Fruit fly (Drosophila melanogaster) whole organism, embryonic: ENCODE data around the gene Rpt4.

Source experiments
- CG10147 ChIP-seq: fragments of 200-800 bp; sonication (Bioruptor generic); optimal IDR thresholded peaks from 2 replicates; lab custom pipeline; 2019; ENCODE audit warnings: missing biosample characterization, mild to moderate bottlenecking, missing genetic modification characterization, moderate library complexity
- CG10267 ChIP-seq: fragments of 200-800 bp; sonication (Bioruptor generic); optimal IDR thresholded peaks from 2 replicates; lab custom pipeline; 2018; ENCODE audit warnings: missing biosample characterization, mild to moderate bottlenecking, missing genetic modification characterization, moderate library complexity
- CG10959 ChIP-seq: fragments of 200-800 bp; sonication (Bioruptor generic); IDR thresholded peaks from 2 replicates; pipeline ENCODE4 v1.3.6; 2022; ENCODE audit warnings: missing biosample characterization, missing genetic modification characterization
- CG11247 ChIP-seq: fragments of 200-800 bp; sonication (Bioruptor generic); IDR thresholded peaks from 2 replicates; pipeline ENCODE4 v1.3.6; 2022; ENCODE audit warnings: missing biosample characterization, missing genetic modification characterization
- CG11696 ChIP-seq: fragments of 200-800 bp; sonication (Bioruptor generic); IDR thresholded peaks from 2 replicates; pipeline ENCODE4 v1.3.6; 2022; ENCODE audit warnings: missing biosample characterization, missing genetic modification characterization
- CG11723 ChIP-seq: fragments of 200-800 bp; sonication (Bioruptor generic); optimal IDR thresholded peaks from 2 replicates; lab custom pipeline; 2017; ENCODE audit warnings: missing biosample characterization, mild to moderate bottlenecking, missing genetic modification characterization
- CG12104 ChIP-seq: fragments of 200-800 bp; sonication (Bioruptor generic); optimal IDR thresholded peaks from 3 replicates; lab custom pipeline; 2016; ENCODE audit warnings: missing biosample characterization, missing genetic modification characterization
- CG12391 ChIP-seq: fragments of 200-800 bp; sonication (Bioruptor generic); optimal IDR thresholded peaks from 3 replicates; lab custom pipeline; 2018; ENCODE audit warnings: missing biosample characterization, mild to moderate bottlenecking, missing genetic modification characterization, moderate library complexity
- CG13775 ChIP-seq: fragments of 200-800 bp; sonication (Bioruptor generic); optimal IDR thresholded peaks from 3 replicates; lab custom pipeline; 2017; ENCODE audit warnings: missing biosample characterization, mild to moderate bottlenecking, missing genetic modification characterization
- CG14014 ChIP-seq: fragments of 200-800 bp; sonication (Bioruptor generic); IDR thresholded peaks from 2 replicates; pipeline ENCODE4 v1.3.6; 2022; ENCODE audit warnings: missing biosample characterization, missing genetic modification characterization
- CG1647 ChIP-seq: fragments of 200-800 bp; sonication (Bioruptor generic); optimal IDR thresholded peaks from 3 replicates; lab custom pipeline; 2016; ENCODE audit warnings: missing biosample characterization, missing genetic modification characterization
- CG2199 ChIP-seq: fragments of 200-800 bp; sonication (Bioruptor generic); IDR thresholded peaks from 3 replicates; pipeline ENCODE4 v1.3.6; 2022; ENCODE audit warnings: missing biosample characterization, missing genetic modification characterization
- CG2889 ChIP-seq: fragments of 200-800 bp; sonication (Bioruptor generic); IDR thresholded peaks from 3 replicates; pipeline ENCODE4 v1.3.6; 2022; ENCODE audit warnings: missing biosample characterization, missing genetic modification characterization
- CG31224 ChIP-seq: fragments of 200-800 bp; sonication (Bioruptor generic); IDR thresholded peaks from 2 replicates; pipeline ENCODE4 v1.3.6; 2022; ENCODE audit warnings: missing biosample characterization, missing genetic modification characterization
- CG4360 ChIP-seq: fragments of 200-800 bp; sonication (Bioruptor generic); IDR thresholded peaks from 2 replicates; pipeline ENCODE4 v1.3.6; 2022; ENCODE audit warnings: missing biosample characterization, missing genetic modification characterization
- CG43689 ChIP-seq: fragments of 200-800 bp; sonication (Bioruptor generic); IDR thresholded peaks from 2 replicates; pipeline ENCODE4 v1.3.6; 2022; ENCODE audit warnings: missing biosample characterization, missing genetic modification characterization
- CG7357 ChIP-seq: fragments of 200-800 bp; sonication (Bioruptor generic); IDR thresholded peaks from 3 replicates; pipeline ENCODE4 v1.3.6; 2022; ENCODE audit warnings: missing biosample characterization, missing genetic modification characterization
- CG8290 ChIP-seq, 3 experiments: fragments of 200-800 bp; sonication (Bioruptor generic); optimal IDR thresholded peaks; 2 replicates each; lab custom pipeline; 2016 to 2019; ENCODE audit warnings: missing biosample characterization in 3 of 3, missing genetic modification characterization in 3 of 3, mild to moderate bottlenecking in 2 of 3, moderate library complexity in 1 of 3
- CG9609 ChIP-seq: fragments of 200-800 bp; sonication (Bioruptor generic); optimal IDR thresholded peaks from 3 replicates; lab custom pipeline; 2016; ENCODE audit warnings: missing biosample characterization, missing genetic modification characterization
- CG9727 ChIP-seq: fragments of 200-800 bp; sonication (Bioruptor generic); optimal IDR thresholded peaks from 3 replicates; lab custom pipeline; 2017; ENCODE audit warnings: missing biosample characterization, mild to moderate bottlenecking, missing genetic modification characterization
- CkIIα-i1 ChIP-seq: fragments of 200-800 bp; sonication (Bioruptor generic); IDR thresholded peaks from 2 replicates; pipeline ENCODE4 v1.3.6; 2022; ENCODE audit warnings: missing biosample characterization, missing genetic modification characterization
- D ChIP-seq, 2 experiments: fragments of 200-800 bp in 1 of 2; fragments of >200 bp in 1 of 2; sonication (Bioruptor generic) in 1 of 2; optimal IDR thresholded peaks; 2 replicates in 1 of 2; 3 replicates in 1 of 2; lab custom pipeline; 2017; ENCODE audit warnings: mild to moderate bottlenecking in 1 of 2, missing biosample characterization in 1 of 2, missing genetic modification characterization in 1 of 2, missing genetic modification reagents in 1 of 2
- Dll ChIP-seq: fragments of 200-800 bp; sonication (Bioruptor generic); IDR thresholded peaks from 4 replicates; pipeline ENCODE4 v1.3.6; 2022; ENCODE audit warnings: missing biosample characterization, missing genetic modification characterization; ENCODE audit not compliant: partially characterized antibody
- Drgx ChIP-seq: fragments of 200-800 bp; sonication (Bioruptor generic); IDR thresholded peaks from 2 replicates; pipeline ENCODE4 v1.3.6; 2022; ENCODE audit warnings: missing biosample characterization, missing genetic modification characterization
- E2f2 ChIP-seq: fragments of 200-800 bp; sonication (Bioruptor generic); IDR thresholded peaks from 2 replicates; pipeline ENCODE4 v1.3.6; 2022; ENCODE audit warnings: missing biosample characterization, missing genetic modification characterization
- HLH3B ChIP-seq: fragments of 200-800 bp; sonication (Bioruptor generic); IDR thresholded peaks from 2 replicates; pipeline ENCODE4 v1.3.6; 2022; ENCODE audit warnings: missing biosample characterization, missing genetic modification characterization
- Hmx ChIP-seq: fragments of 200-800 bp; sonication (Bioruptor generic); optimal IDR thresholded peaks from 2 replicates; lab custom pipeline; 2016; ENCODE audit warnings: missing biosample characterization, missing genetic modification characterization
- Med ChIP-seq: fragments of 200-800 bp; sonication (Bioruptor generic); peaks from one replicate; lab custom pipeline; 2016; ENCODE audit warnings: missing biosample characterization, missing genetic modification characterization, mild to moderate bottlenecking, inconsistent platforms, moderate library complexity
- NK7.1 ChIP-seq: fragments of 200-800 bp; sonication (Bioruptor generic); optimal IDR thresholded peaks from 3 replicates; lab custom pipeline; 2016; ENCODE audit warnings: missing biosample characterization, missing genetic modification characterization
- Nf-YB ChIP-seq: fragments of 200-800 bp; sonication (Bioruptor generic); optimal IDR thresholded peaks from 3 replicates; lab custom pipeline; 2019; ENCODE audit warnings: missing biosample characterization, mild to moderate bottlenecking, missing genetic modification characterization, moderate library complexity
- Nf-YC ChIP-seq: fragments of 200-800 bp; optimal IDR thresholded peaks from 3 replicates; lab custom pipeline; 2019; ENCODE audit warnings: missing biosample characterization, mild to moderate bottlenecking, missing genetic modification characterization, moderate library complexity
- Oli ChIP-seq: fragments of 200-800 bp; sonication (Bioruptor generic); optimal IDR thresholded peaks from 2 replicates; lab custom pipeline; 2018; ENCODE audit warnings: missing biosample characterization, mild to moderate bottlenecking, missing genetic modification characterization, moderate library complexity
- Side ChIP-seq: fragments of 200-800 bp; sonication (Bioruptor generic); optimal IDR thresholded peaks from 2 replicates; lab custom pipeline; 2016; ENCODE audit warnings: missing biosample characterization, missing genetic modification characterization
- ap ChIP-seq: fragments of 200-800 bp; sonication (Bioruptor generic); IDR thresholded peaks from 2 replicates; pipeline ENCODE4 v1.3.6; 2022; ENCODE audit warnings: missing biosample characterization, missing genetic modification characterization
- ci ChIP-seq: fragments of 200-800 bp; sonication (Bioruptor generic); IDR thresholded peaks from 3 replicates; pipeline ENCODE4 v1.3.6; 2022; ENCODE audit warnings: missing biosample characterization, missing genetic modification characterization
- cwo ChIP-seq: fragments of 200-800 bp; sonication (Bioruptor generic); optimal IDR thresholded peaks from 3 replicates; lab custom pipeline; 2017; ENCODE audit warnings: missing biosample characterization, missing genetic modification characterization, mild to moderate bottlenecking, moderate library complexity, missing genetic modification reagents
- da ChIP-seq: fragments of 200-800 bp; sonication (Bioruptor generic); optimal IDR thresholded peaks from 2 replicates; lab custom pipeline; 2016; ENCODE audit warnings: missing biosample characterization, missing genetic modification characterization
- emc ChIP-seq: fragments of 200-800 bp; sonication (Bioruptor generic); optimal IDR thresholded peaks from 2 replicates; lab custom pipeline; 2016; ENCODE audit warnings: missing biosample characterization, missing genetic modification characterization
- ems ChIP-seq: fragments of 200-800 bp; sonication (Bioruptor generic); optimal IDR thresholded peaks from 3 replicates; lab custom pipeline; 2016; ENCODE audit warnings: missing biosample characterization, missing genetic modification characterization
- eve ChIP-seq, 2 experiments: fragments of >200 bp; optimal IDR thresholded peaks; 2 replicates each; lab custom pipeline; 2017; ENCODE audit warnings: missing biosample characterization in 2 of 2, missing genetic modification characterization in 2 of 2
- insv ChIP-seq, 2 experiments: fragments of 200-800 bp; sonication (Bioruptor generic); optimal IDR thresholded peaks; 3 replicates each; lab custom pipeline; 2016 to 2018; ENCODE audit warnings: missing biosample characterization in 2 of 2, missing genetic modification characterization in 2 of 2
- lbe ChIP-seq: fragments of 200-800 bp; sonication (Bioruptor generic); optimal IDR thresholded peaks from 2 replicates; lab custom pipeline; 2016; ENCODE audit warnings: missing biosample characterization, mild to moderate bottlenecking, missing genetic modification characterization
- nau ChIP-seq: fragments of 200-800 bp; sonication (Bioruptor generic); optimal IDR thresholded peaks from 3 replicates; lab custom pipeline; 2017; ENCODE audit warnings: missing biosample characterization, mild to moderate bottlenecking, missing genetic modification characterization, missing genetic modification reagents
- rib ChIP-seq: fragments of 200-800 bp; sonication (Bioruptor generic); IDR thresholded peaks from 2 replicates; pipeline ENCODE4 v1.3.6; 2022; ENCODE audit warnings: missing biosample characterization, missing genetic modification characterization
- sens ChIP-seq: fragments of 200-800 bp; sonication (Bioruptor generic); peaks from one replicate; lab custom pipeline; 2016; ENCODE audit warnings: missing biosample characterization, missing genetic modification characterization
- sna ChIP-seq: fragments of 200-800 bp; sonication (Bioruptor generic); IDR thresholded peaks from 2 replicates; pipeline ENCODE4 v1.3.6; 2022; ENCODE audit warnings: missing biosample characterization, missing genetic modification characterization; ENCODE audit not compliant: partially characterized antibody
- sob ChIP-seq: fragments of 200-800 bp; sonication (Bioruptor generic); IDR thresholded peaks from 2 replicates; pipeline ENCODE4 v1.3.6; 2022; ENCODE audit warnings: missing biosample characterization, missing genetic modification characterization
- tap ChIP-seq: fragments of 200-800 bp; optimal IDR thresholded peaks from 3 replicates; lab custom pipeline; 2019; ENCODE audit warnings: missing biosample characterization, mild to moderate bottlenecking, missing genetic modification characterization, moderate library complexity
- tin ChIP-seq: fragments of 200-800 bp; sonication (Bioruptor generic); optimal IDR thresholded peaks from 3 replicates; lab custom pipeline; 2016; ENCODE audit warnings: missing biosample characterization, missing genetic modification characterization
- ttk ChIP-seq: fragments of 200-800 bp; sonication (Bioruptor generic); IDR thresholded peaks from 2 replicates; pipeline ENCODE4 v2.1.2; 2022; ENCODE audit warnings: missing biosample characterization, missing genetic modification characterization
- usp ChIP-seq: fragments of >200 bp; optimal IDR thresholded peaks from 2 replicates; lab custom pipeline; 2017; ENCODE audit warnings: missing biosample characterization, missing genetic modification characterization

The Rpt4 gene

DNA sequence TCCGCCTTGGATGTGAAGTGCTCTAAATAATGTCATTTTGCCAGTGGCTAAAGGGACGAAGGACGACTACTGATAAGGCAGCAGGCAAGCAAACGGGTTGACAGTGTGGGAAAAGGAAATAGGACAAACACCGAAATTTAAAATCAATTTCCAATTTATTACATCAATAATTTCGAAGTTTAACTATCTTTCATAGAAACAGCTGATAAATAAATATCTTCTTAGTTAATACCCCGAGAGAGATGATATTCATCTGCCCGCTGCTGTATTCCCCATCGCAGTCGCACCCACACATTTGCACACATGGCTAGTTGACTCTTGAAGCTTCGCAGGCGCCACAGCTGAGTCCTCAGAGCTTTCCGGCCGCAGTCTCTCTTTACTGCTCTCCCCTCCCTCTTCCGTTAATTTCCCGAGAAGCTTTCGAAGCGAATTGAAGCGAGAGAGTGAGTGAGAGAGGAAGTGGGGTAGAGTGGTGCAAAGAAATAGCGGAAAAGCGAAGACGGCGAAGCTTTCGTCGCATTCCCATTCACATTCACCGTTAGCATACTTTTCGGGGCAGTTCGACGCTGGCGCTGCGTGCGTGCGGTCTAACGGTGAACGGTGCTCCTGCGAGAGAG, 25.9 kb upstream of the Rpt4 start (continued):
- TF ChIP-seq CG9727 (GFP tag; lab: Kevin White, UChicago) (peak; percentile 57), insv (GFP tag; optimal IDR thresholded peaks at IDR 0.05; lab: Kevin White, UChicago) (no peak), lbe (GFP tag; lab: Kevin White, UChicago) (no peak), Oli (tag; lab: Kevin White, UChicago) (peak; percentile 58), Hmx (GFP tag; lab: Kevin White, UChicago) (no peak), eve (GFP tag; optimal IDR thresholded peaks at IDR 0.05; lab: Kevin White, UChicago) (no peak), tin (GFP tag; lab: Kevin White, UChicago) (peak; percentile 42), CG11723 (no peak), CG10959 (GFP tag; lab: Robert Waterston, UW) (no peak), CG2889 (GFP tag; lab: Robert Waterston, UW) (peak; percentile 58; the same call in 1 of the 3 replicates), HLH3B (GFP tag; lab: Robert Waterston, UW) (peak; percentile 74), usp (GFP tag; lab: Kevin White, UChicago) (no peak), CG14014 (GFP tag; lab: Robert Waterston, UW) (peak; percentile 78), CG43689 (GFP tag; lab: Robert Waterston, UW) (0 out of 2 replicates have a peak, but pooled peaks have one; percentile 24), CG11247 (GFP tag; lab: Robert Waterston, UW) (peak; percentile 66), cwo (GFP tag; lab: Kevin White, UChicago) (peak; percentile 73), Nf-YB (GFP tag; lab: Kevin White, UChicago) (no peak), tap (tag; lab: Kevin White, UChicago) (peak; percentile 53), ems (GFP tag; lab: Kevin White, UChicago) (no peak), CG8290 (GFP tag; optimal IDR thresholded peaks at IDR 0.05; lab: Kevin White, UChicago) (no peak), CG8290 (tag; optimal IDR thresholded peaks at IDR 0.05; lab: Kevin White, UChicago) (peak in 1 of 2 experiments; percentile 83), rib (GFP tag; lab: Robert Waterston, UW) (no peak), CG9609 (GFP tag; lab: Kevin White, UChicago) (no peak), CG10267 (peak; percentile 19), CG2199 (GFP tag; lab: Robert Waterston, UW) (no peak), sna (GFP tag; lab: Robert Waterston, UW) (no peak), D (optimal IDR thresholded peaks at IDR 0.05; lab: Kevin White, UChicago) (no peak), D (GFP tag; optimal IDR thresholded peaks at IDR 0.05; lab: Kevin White, UChicago) (peak; percentile 34), CG13775 (GFP tag; lab: Kevin White, UChicago) (peak; percentile 41), ap (GFP tag; lab: Robert Waterston, UW) (peak; percentile 51), CG1647 (GFP tag; lab: Kevin White, UChicago) (no peak), CG31224 (GFP tag; lab: Robert Waterston, UW) (peak; percentile 57; the same call in 1 of the 2 replicates), CG7357 (GFP tag; lab: Robert Waterston, UW) (0 out of 3 replicates have a peak, but pooled peaks have one; percentile 38), Drgx (GFP tag; lab: Robert Waterston, UW) (peak; percentile 42; the same call in 1 of the 2 replicates), NK7.1 (GFP tag; lab: Kevin White, UChicago) (no peak), Side (GFP tag; lab: Kevin White, UChicago) (no peak), CG12104 (GFP tag; lab: Kevin White, UChicago) (peak; percentile 24), CG12391 (peak; percentile 53)

DNA sequence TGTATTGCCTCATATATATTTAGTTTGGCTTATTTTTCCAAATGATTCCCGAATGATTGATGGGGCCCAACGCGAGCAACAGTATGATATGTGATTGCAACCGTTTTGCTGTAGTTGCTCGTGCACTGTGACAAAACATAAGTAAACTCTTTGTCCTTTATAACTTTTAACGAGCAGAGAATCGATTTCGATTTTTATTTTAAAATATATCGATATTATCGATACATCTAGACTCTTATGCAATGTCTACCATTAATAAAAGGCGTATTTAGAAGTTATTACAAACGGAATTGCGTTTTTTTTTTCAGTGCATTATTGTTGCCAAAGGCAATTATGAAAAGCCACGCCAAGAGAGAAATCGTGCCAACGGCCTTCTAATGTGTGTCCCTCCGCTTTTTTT, 24.5 kb upstream of the Rpt4 start:
- TF ChIP-seq CG10147 (GFP tag; lab: Kevin White, UChicago), result no peak
- TF ChIP-seq emc, result no peak
- TF ChIP-seq CG4360 (GFP tag; lab: Robert Waterston, UW), result no peak
- no peak for TF ChIP-seq CG11696 (GFP tag; lab: Robert Waterston, UW)
- no peak for TF ChIP-seq E2f2 (GFP tag; lab: Robert Waterston, UW)
- no peak for TF ChIP-seq CG10959 (GFP tag; lab: Robert Waterston, UW)
- no peak for TF ChIP-seq CkIIα-i1 (GFP tag; lab: Robert Waterston, UW)
- no peak for TF ChIP-seq da (GFP tag; lab: Kevin White, UChicago)
- TF ChIP-seq nau (GFP tag; lab: Kevin White, UChicago), result no peak
- peak; percentile 54 for TF ChIP-seq Med (GFP tag; lab: Kevin White, UChicago)
- TF ChIP-seq sob (GFP tag; lab: Robert Waterston, UW), result no peak
- peak; percentile 61 for TF ChIP-seq sens (GFP tag; lab: Kevin White, UChicago)
- TF ChIP-seq ci (GFP tag; lab: Robert Waterston, UW), result no peak
- no peak for TF ChIP-seq Dll (GFP tag; lab: Robert Waterston, UW)
- TF ChIP-seq Nf-YC, result no peak
- no peak for TF ChIP-seq ttk (GFP tag; lab: Robert Waterston, UW)
